Worm (Caenorhabditis elegans) whole organism, young adult: Measurements from ENCODE around the gene srz-18.

Experiments used
- B0035.1 ChIP-seq: sonication (generic microtip); optimal IDR thresholded peaks from 2 replicates; lab custom pipeline; 2016; ENCODE audit warnings: missing genetic modification characterization, mild to moderate bottlenecking, missing compliant biosample characterization, missing genotype, missing genetic modification reagents
- B0261.1 ChIP-seq: sonication (generic microtip); optimal IDR thresholded peaks from 2 replicates; lab custom pipeline; 2016; ENCODE audit warnings: mild to moderate bottlenecking, missing genetic modification characterization, moderate library complexity, missing compliant biosample characterization
- F22D6.2 ChIP-seq: sonication (generic microtip); optimal IDR thresholded peaks from 2 replicates; lab custom pipeline; 2016; ENCODE audit warnings: mild to moderate bottlenecking, missing genetic modification characterization, missing compliant biosample characterization
- F23B12.7 ChIP-seq: sonication (generic microtip); optimal IDR thresholded peaks from 2 replicates; lab custom pipeline; 2017; ENCODE audit warnings: missing genetic modification characterization, mild to moderate bottlenecking, missing compliant biosample characterization, antibody characterized with exemption, moderate library complexity; ENCODE audit not compliant: insufficient read depth
- F37B4.10 ChIP-seq: fragments of 200-800 bp; sonication (Bioruptor generic); IDR thresholded peaks from 2 replicates; pipeline ENCODE4 v1.3.6; 2022; ENCODE audit warnings: missing genetic modification characterization, missing compliant biosample characterization
- F52B5.7 ChIP-seq: sonication (generic microtip); optimal IDR thresholded peaks from 2 replicates; lab custom pipeline; 2016; ENCODE audit warnings: mild to moderate bottlenecking, missing genetic modification characterization, missing compliant biosample characterization
- F55B11.4 ChIP-seq: sonication (generic microtip); optimal IDR thresholded peaks from 2 replicates; lab custom pipeline; 2016; ENCODE audit warnings: missing compliant biosample characterization, missing genetic modification characterization, borderline replicate concordance; ENCODE audit not compliant: insufficient read depth
- Y53F4B.3 ChIP-seq: fragments of 200-800 bp; sonication (Bioruptor generic); IDR thresholded peaks from 2 replicates; pipeline ENCODE4 v1.3.6; 2022; ENCODE audit warnings: missing genetic modification reagents, missing genetic modification characterization, missing compliant biosample characterization
- Y53G8AR.9 ChIP-seq: fragments of 200-800 bp; sonication (Bioruptor generic); conservative IDR thresholded peaks from 2 replicates; pipeline ENCODE4 v1.3.6; 2022; ENCODE audit warnings: missing genetic modification reagents, missing genetic modification characterization, missing compliant biosample characterization
- Y56A3A.18 ChIP-seq: fragments of 200-800 bp; sonication (Bioruptor generic); IDR thresholded peaks from 2 replicates; pipeline ENCODE4 v1.3.6; 2022; ENCODE audit warnings: missing genetic modification reagents, missing genetic modification characterization, missing compliant biosample characterization
- aptf-3 ChIP-seq: fragments of 200-800 bp; sonication (Bioruptor generic); IDR thresholded peaks from 2 replicates; pipeline ENCODE4 v1.3.6; 2022; ENCODE audit warnings: missing genetic modification characterization, missing compliant biosample characterization
- atf-7 ChIP-seq: sonication (generic microtip); optimal IDR thresholded peaks from 2 replicates; lab custom pipeline; 2017; ENCODE audit warnings: mild to moderate bottlenecking, missing genetic modification characterization, missing compliant biosample characterization
- attf-3 ChIP-seq: fragments of 200-800 bp; sonication (Bioruptor generic); conservative IDR thresholded peaks from 2 replicates; pipeline ENCODE4 v1.3.6; 2022; ENCODE audit warnings: missing genetic modification reagents, missing genetic modification characterization, missing compliant biosample characterization
- attf-5 ChIP-seq: fragments of 200-800 bp; sonication (Bioruptor generic); optimal IDR thresholded peaks from 2 replicates; lab custom pipeline; 2018; ENCODE audit warnings: mild to moderate bottlenecking, missing genetic modification characterization, missing compliant biosample characterization
- attf-6 ChIP-seq: fragments of 200-800 bp; sonication (Bioruptor generic); IDR thresholded peaks from 2 replicates; pipeline ENCODE4 v1.3.6; 2022; ENCODE audit warnings: missing genetic modification reagents, missing genetic modification characterization, missing compliant biosample characterization
- bed-2 ChIP-seq: fragments of 200-800 bp; sonication (Bioruptor generic); IDR thresholded peaks from 2 replicates; pipeline ENCODE4 v1.3.6; 2022; ENCODE audit warnings: missing genetic modification reagents, missing genetic modification characterization, missing compliant biosample characterization
- ccch-3 ChIP-seq: fragments of 200-800 bp; sonication (Bioruptor generic); optimal IDR thresholded peaks from 2 replicates; lab custom pipeline; 2018; ENCODE audit warnings: mild to moderate bottlenecking, missing genetic modification characterization, missing compliant biosample characterization
- cebp-2 ChIP-seq: fragments of 200-800 bp; sonication (Bioruptor generic); IDR thresholded peaks from 2 replicates; pipeline ENCODE4 v1.3.6; 2022; ENCODE audit warnings: missing genetic modification characterization, missing compliant biosample characterization
- ceh-100 ChIP-seq: fragments of 200-800 bp; sonication (Bioruptor generic); IDR thresholded peaks from 2 replicates; pipeline ENCODE4 v1.3.6; 2022; ENCODE audit warnings: missing genetic modification reagents, missing genetic modification characterization, missing compliant biosample characterization
- ceh-40 ChIP-seq: fragments of 200-800 bp; sonication (Bioruptor generic); IDR thresholded peaks from 2 replicates; pipeline ENCODE4 v1.3.6; 2022; ENCODE audit warnings: missing genetic modification characterization, missing compliant biosample characterization
- dox-1 ChIP-seq: fragments of 200-800 bp; sonication (Bioruptor generic); IDR thresholded peaks from 2 replicates; pipeline ENCODE4 v1.3.6; 2022; ENCODE audit warnings: missing genetic modification reagents, missing genetic modification characterization, missing compliant biosample characterization
- egl-44 ChIP-seq: fragments of 200-800 bp; sonication (Bioruptor generic); IDR thresholded peaks from 2 replicates; pipeline ENCODE4 v1.3.6; 2022; ENCODE audit warnings: missing genetic modification reagents, missing genetic modification characterization, missing compliant biosample characterization
- hlh-12 ChIP-seq: sonication (generic microtip); optimal IDR thresholded peaks from 2 replicates; lab custom pipeline; 2016; ENCODE audit warnings: missing genetic modification characterization, missing compliant biosample characterization
- hlh-26 ChIP-seq: fragments of 200-800 bp; sonication (Bioruptor generic); conservative IDR thresholded peaks from 2 replicates; pipeline ENCODE4 v1.3.6; 2022; ENCODE audit warnings: missing genetic modification reagents, missing genetic modification characterization, missing compliant biosample characterization
- hsf-1 ChIP-seq: fragments of 200-800 bp; sonication (Bioruptor generic); IDR thresholded peaks from 2 replicates; pipeline ENCODE4 v1.3.6; 2022; ENCODE audit warnings: missing genetic modification reagents, missing genetic modification characterization, missing compliant biosample characterization
- lag-1 ChIP-seq: fragments of 200-800 bp; sonication (Bioruptor generic); IDR thresholded peaks from 2 replicates; pipeline ENCODE4 v1.3.6; 2022; ENCODE audit warnings: missing genetic modification reagents, missing genetic modification characterization, missing compliant biosample characterization
- let-526 ChIP-seq: fragments of 200-800 bp; sonication (Bioruptor generic); IDR thresholded peaks from 2 replicates; pipeline ENCODE4 v1.3.6; 2022; ENCODE audit warnings: missing genetic modification reagents, missing genetic modification characterization, missing compliant biosample characterization
- let-607 ChIP-seq, 2 experiments: fragments of 200-800 bp in 1 of 2; sonication (Bioruptor generic) in 1 of 2; sonication (generic microtip) in 1 of 2; optimal IDR thresholded peaks; 2 replicates each; lab custom pipeline; 2016 to 2018; ENCODE audit warnings: mild to moderate bottlenecking in 2 of 2, missing compliant biosample characterization in 2 of 2, missing genetic modification characterization in 2 of 2, moderate library complexity in 2 of 2, missing genotype in 1 of 2
- lin-54 ChIP-seq: fragments of 200-800 bp; sonication (Bioruptor generic); optimal IDR thresholded peaks from 2 replicates; lab custom pipeline; 2018; ENCODE audit warnings: mild to moderate bottlenecking, missing genetic modification characterization, missing compliant biosample characterization
- lsl-1 ChIP-seq: fragments of 200-800 bp; sonication (Bioruptor generic); optimal IDR thresholded peaks from 2 replicates; lab custom pipeline; 2018; ENCODE audit warnings: mild to moderate bottlenecking, missing genetic modification characterization, moderate library complexity, missing compliant biosample characterization
- nhr-80 ChIP-seq: sonication (generic microtip); optimal IDR thresholded peaks from 2 replicates; lab custom pipeline; 2016; ENCODE audit warnings: missing genetic modification characterization, missing compliant biosample characterization
- nhr-90 ChIP-seq: sonication (generic microtip); optimal IDR thresholded peaks from 2 replicates; lab custom pipeline; 2016; ENCODE audit warnings: missing genotype, mild to moderate bottlenecking, missing genetic modification characterization, missing compliant biosample characterization
- rpc-1 ChIP-seq, 2 experiments: fragments of 150-350 bp in 1 of 2; sonication (generic microtip) in 1 of 2; optimal IDR thresholded peaks; 2 replicates each; lab custom pipeline; 2014 to 2018; ENCODE audit warnings: missing biosample characterization in 1 of 2, missing genetic modification characterization in 1 of 2, missing genetic modification reagents in 1 of 2, missing genotype in 1 of 2
- sdz-38 ChIP-seq: sonication (generic microtip); optimal IDR thresholded peaks from 2 replicates; lab custom pipeline; 2016; ENCODE audit warnings: missing genotype, missing genetic modification characterization, missing compliant biosample characterization
- sea-2 ChIP-seq: fragments of 200-800 bp; sonication (Bioruptor generic); IDR thresholded peaks from 2 replicates; pipeline ENCODE4 v1.3.6; 2022; ENCODE audit warnings: missing genetic modification characterization, missing compliant biosample characterization
- snpc-1.1 ChIP-seq: sonication (generic microtip); optimal IDR thresholded peaks from 2 replicates; lab custom pipeline; 2017; ENCODE audit warnings: missing genetic modification characterization, mild to moderate bottlenecking, missing compliant biosample characterization, antibody characterized with exemption, moderate library complexity, missing genotype, missing genetic modification reagents; ENCODE audit not compliant: insufficient read depth
- snpc-3.4 ChIP-seq: sonication (generic microtip); optimal IDR thresholded peaks from 2 replicates; lab custom pipeline; 2017; ENCODE audit warnings: missing genetic modification characterization, mild to moderate bottlenecking, missing compliant biosample characterization, antibody characterized with exemption, moderate library complexity, missing genotype, missing genetic modification reagents
- sptf-2 ChIP-seq: fragments of 200-800 bp; sonication (Bioruptor generic); optimal IDR thresholded peaks from 2 replicates; lab custom pipeline; 2018; ENCODE audit warnings: mild to moderate bottlenecking, missing genetic modification characterization, missing compliant biosample characterization
- tbp1 ChIP-seq: fragments of 200-800 bp; sonication (Bioruptor generic); optimal IDR thresholded peaks from 2 replicates; lab custom pipeline; 2018; ENCODE audit warnings: mild to moderate bottlenecking, missing genetic modification characterization, missing compliant biosample characterization
- unc-130 ChIP-seq: sonication (generic microtip); optimal IDR thresholded peaks from 2 replicates; lab custom pipeline; 2016; ENCODE audit warnings: missing genetic modification reagents, missing genetic modification characterization, missing compliant biosample characterization
- unc-62 ChIP-seq: fragments of 150-350 bp; optimal IDR thresholded peaks from 2 replicates; lab custom pipeline; 2014; ENCODE audit warnings: missing biosample characterization, missing genetic modification reagents, missing genetic modification characterization
- ztf-28 ChIP-seq: fragments of 200-800 bp; sonication (Bioruptor generic); IDR thresholded peaks from 2 replicates; pipeline ENCODE4 v1.3.6; 2022; ENCODE audit warnings: missing genetic modification reagents, missing genetic modification characterization, missing compliant biosample characterization
- ztf-6 ChIP-seq: fragments of 200-800 bp; sonication (Bioruptor generic); IDR thresholded peaks from 2 replicates; pipeline ENCODE4 v1.3.6; 2022; ENCODE audit warnings: missing genetic modification reagents, missing genetic modification characterization, missing compliant biosample characterization

srz-18 gene

DNA sequence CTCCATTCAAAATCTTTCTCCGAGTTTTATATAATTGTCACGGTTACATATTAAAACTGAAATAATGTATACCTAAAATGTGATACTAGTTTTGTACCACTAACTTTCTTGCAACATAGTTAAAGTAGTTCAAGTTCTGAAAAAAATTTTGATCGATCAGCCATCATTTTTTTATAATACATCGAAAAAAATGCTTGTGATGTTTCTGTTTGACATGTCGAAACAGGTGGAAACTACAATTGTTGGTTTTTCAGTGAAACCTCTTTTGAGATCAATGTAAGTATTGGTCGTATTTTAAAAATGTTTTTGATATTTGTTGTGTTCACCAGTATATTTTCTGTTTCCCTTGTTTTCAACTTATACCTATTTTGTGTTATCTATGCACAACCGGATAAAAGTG lies 12.8 kb downstream of the srz-18 start, which contains the start of gene srxa-14:
TSS of gene srxa-14 (plus strand) at position 301 of the 400 bp plus-strand sequence.
- TF ChIP-seq Y53F4B.3 (no peak), sdz-38 (tag; lab: Kevin White, UChicago) (no peak), cebp-2 (no peak), dox-1 (no peak), hlh-12 (no peak), let-607 (tag; optimal IDR thresholded peaks at IDR 0.05; lab: Kevin White, UChicago) (no peak), F23B12.7 (no peak), hsf-1 (GFP tag; lab: Robert Waterston, UW) (no peak), Y56A3A.18 (GFP tag; lab: Robert Waterston, UW) (no peak), nhr-80 (tag; lab: Kevin White, UChicago) (no peak), ztf-6 (GFP tag; lab: Robert Waterston, UW) (no peak), snpc-1.1 (tag; lab: Kevin White, UChicago) (no peak)

DNA sequence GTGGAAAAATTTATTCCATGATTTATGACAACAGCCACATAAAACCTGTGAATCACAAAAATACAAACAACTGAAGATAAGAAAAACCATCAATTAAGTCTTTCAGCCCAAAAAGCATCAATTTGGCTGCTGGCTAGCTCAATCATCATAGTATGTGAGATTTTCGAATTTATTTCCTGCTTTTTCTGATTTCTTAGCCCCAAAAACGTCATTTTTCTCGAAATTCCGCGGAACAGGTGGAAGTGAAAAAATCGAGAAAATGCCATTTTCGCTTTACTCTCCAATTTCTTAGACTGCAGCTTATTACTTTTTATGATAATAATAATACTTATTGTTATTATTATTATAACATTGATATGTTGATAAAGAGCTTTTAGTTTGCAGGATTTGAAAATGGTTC lies 15.4 kb downstream of the srz-18 start, which contains the start of gene srxa-15:
TSS of gene srxa-15 (plus strand) at position 301 of the 400 bp plus-strand sequence.
- no peak for TF ChIP-seq F55B11.4 (tag; lab: Kevin White, UChicago)
- no peak for TF ChIP-seq bed-2 (GFP tag; lab: Robert Waterston, UW)
- TF ChIP-seq egl-44 (GFP tag; lab: Robert Waterston, UW), result no peak
- no peak for TF ChIP-seq lin-54 (GFP tag; lab: Kevin White, UChicago)
- no peak for TF ChIP-seq atf-7 (tag; lab: Kevin White, UChicago)
- TF ChIP-seq ceh-40 (GFP tag; lab: Robert Waterston, UW), result no peak
- TF ChIP-seq F52B5.7 (tag; lab: Kevin White, UChicago), result no peak
- TF ChIP-seq ztf-6 (GFP tag; lab: Robert Waterston, UW), result no peak
- TF ChIP-seq unc-130 (GFP tag; lab: Kevin White, UChicago), result no peak
- TF ChIP-seq let-526 (GFP tag; lab: Robert Waterston, UW), result no peak
- TF ChIP-seq rpc-1 (optimal IDR thresholded peaks at IDR 0.05; lab: Kevin White, UChicago), result no peak
- no peak for TF ChIP-seq rpc-1 (tag; optimal IDR thresholded peaks at IDR 0.05; lab: Kevin White, UChicago)
- TF ChIP-seq sea-2, result no peak
- no peak for TF ChIP-seq B0261.1 (tag; lab: Kevin White, UChicago)

DNA sequence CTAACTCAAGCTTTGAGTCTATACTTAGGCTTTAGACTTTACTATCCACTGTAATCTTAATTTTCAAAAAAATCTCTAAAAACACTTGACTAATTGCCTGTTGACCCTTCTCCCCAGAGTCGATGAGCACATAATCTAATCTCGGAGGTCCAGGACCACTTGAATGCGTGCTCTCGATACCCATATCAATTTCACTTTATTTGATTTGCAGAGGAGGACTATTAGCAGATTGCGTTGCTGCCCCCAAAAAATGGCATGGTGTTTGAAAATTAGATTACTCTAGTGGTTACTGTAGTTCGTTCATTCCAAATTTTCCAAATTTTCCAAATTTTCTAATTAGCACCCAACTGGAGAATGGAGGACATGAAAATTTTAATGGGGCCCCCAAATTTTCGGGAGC lies 19.0 kb downstream of the srz-18 start:
- TF ChIP-seq lag-1 (GFP tag; lab: Robert Waterston, UW), result no peak
- no peak for TF ChIP-seq attf-6 (GFP tag; lab: Robert Waterston, UW)
- no peak for TF ChIP-seq attf-5
- no peak for TF ChIP-seq nhr-90 (tag; lab: Kevin White, UChicago)
- TF ChIP-seq tbp1, result no peak
- TF ChIP-seq, all 124 proteins: peak for 0

DNA sequence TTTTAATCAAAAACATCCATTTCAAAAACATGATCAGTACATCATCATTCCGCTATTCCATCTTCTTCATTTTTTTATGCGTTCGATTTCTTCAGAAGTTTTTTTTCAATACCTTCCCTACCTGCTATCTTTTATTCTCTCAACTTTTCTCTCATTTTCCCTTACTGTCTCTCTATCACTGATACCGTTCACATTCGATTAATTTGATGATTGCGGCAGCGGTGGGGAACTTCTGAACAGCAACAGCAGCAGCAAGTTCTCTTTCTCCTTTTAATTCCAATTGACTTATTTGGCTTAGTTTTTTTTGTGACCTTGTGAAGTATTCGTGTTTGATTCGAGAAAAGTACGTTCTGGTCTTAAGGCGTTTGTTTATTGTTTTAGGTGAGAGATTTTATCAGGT lies 22.4 kb downstream of the srz-18 start:
- no peak for TF ChIP-seq atf-7 (tag; lab: Kevin White, UChicago)
- no peak for TF ChIP-seq Y53G8AR.9 (GFP tag; lab: Robert Waterston, UW)
- TF ChIP-seq attf-3 (GFP tag; lab: Robert Waterston, UW), result no peak
- no peak for TF ChIP-seq aptf-3 (GFP tag; lab: Robert Waterston, UW)
- TF ChIP-seq lsl-1 (GFP tag; lab: Kevin White, UChicago), result no peak
- TF ChIP-seq ccch-3, result no peak
- TF ChIP-seq F37B4.10 (GFP tag; lab: Robert Waterston, UW), result no peak
- no peak for TF ChIP-seq B0035.1 (tag; lab: Kevin White, UChicago)
- no peak for TF ChIP-seq let-526 (GFP tag; lab: Robert Waterston, UW)
- no peak for TF ChIP-seq ztf-28 (GFP tag; lab: Robert Waterston, UW)
- no peak for TF ChIP-seq snpc-3.4 (tag; lab: Kevin White, UChicago)
- TF ChIP-seq sptf-2, result no peak
- no peak for TF ChIP-seq hlh-26
- TF ChIP-seq ceh-100 (GFP tag; lab: Robert Waterston, UW), result no peak
- no peak for TF ChIP-seq attf-6 (GFP tag; lab: Robert Waterston, UW)
- TF ChIP-seq unc-62 (GFP tag; lab: Kevin White, UChicago), result no peak
- TF ChIP-seq Y53F4B.3, result no peak
- TF ChIP-seq F22D6.2 (tag; lab: Kevin White, UChicago), result no peak
- TF ChIP-seq, all 124 proteins: peak for 0
